Fruit fly (Drosophila melanogaster) whole organism, embryonic: ENCODE data around the gene CG33230.

Experiments used
- CG11398 ChIP-seq: fragments of 200-800 bp; sonication (Bioruptor generic); optimal IDR thresholded peaks from 2 replicates; lab custom pipeline; 2016; ENCODE audit warnings: missing biosample characterization, missing genetic modification characterization
- CG11695 ChIP-seq: fragments of 200-800 bp; sonication (Bioruptor generic); IDR thresholded peaks from 3 replicates; pipeline ENCODE4 v1.3.6; 2022; ENCODE audit warnings: missing biosample characterization, missing genetic modification characterization
- CG2712 ChIP-seq: fragments of 200-800 bp; optimal IDR thresholded peaks from 3 replicates; lab custom pipeline; 2019; ENCODE audit warnings: missing biosample characterization, mild to moderate bottlenecking, missing genetic modification characterization, moderate library complexity
- cato ChIP-seq: fragments of 200-800 bp; sonication (Bioruptor generic); optimal IDR thresholded peaks from 2 replicates; lab custom pipeline; 2016; ENCODE audit warnings: missing biosample characterization, missing genetic modification characterization, borderline replicate concordance
- ci ChIP-seq: fragments of 200-800 bp; sonication (Bioruptor generic); IDR thresholded peaks from 3 replicates; pipeline ENCODE4 v1.3.6; 2022; ENCODE audit warnings: missing biosample characterization, missing genetic modification characterization
- gem ChIP-seq: fragments of 200-800 bp; sonication (Bioruptor generic); optimal IDR thresholded peaks from 2 replicates; lab custom pipeline; 2019; ENCODE audit warnings: missing biosample characterization, mild to moderate bottlenecking, missing genetic modification characterization, moderate library complexity
- hkb ChIP-seq, 2 experiments: fragments of 200-800 bp in 1 of 2; fragments of >200 bp in 1 of 2; sonication (Bioruptor generic) in 1 of 2; IDR thresholded peaks in 1 of 2; optimal IDR thresholded peaks in 1 of 2; 2 replicates each; pipeline versions ENCODE4 v1.3.6 to Lab custom; 2017 to 2022; ENCODE audit warnings: missing biosample characterization in 1 of 2, missing genetic modification characterization in 1 of 2
- inv ChIP-seq: fragments of 200-800 bp; sonication (Bioruptor generic); IDR thresholded peaks from 2 replicates; pipeline ENCODE4 v1.3.6; 2022; ENCODE audit warnings: missing biosample characterization, missing genetic modification characterization; ENCODE audit not compliant: partially characterized antibody

DNA sequence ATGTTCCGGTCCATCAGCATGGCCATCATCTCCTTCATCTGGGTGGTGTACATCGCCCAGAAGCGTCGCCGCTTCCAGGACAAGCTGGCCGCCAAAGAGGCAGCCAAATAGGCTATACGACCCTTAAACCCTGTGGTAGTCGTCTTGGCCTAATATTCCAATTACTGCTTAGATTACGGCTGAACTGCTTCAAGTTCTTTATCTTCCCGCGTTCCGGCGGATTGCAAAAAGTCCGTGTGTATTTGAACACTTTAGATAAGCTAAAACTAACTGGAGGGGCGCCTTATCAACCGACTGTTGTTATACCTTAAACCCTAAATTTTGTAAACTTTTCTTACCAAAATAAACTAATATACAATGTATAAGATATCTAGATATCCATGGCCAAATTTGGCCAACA, 35.5 kb downstream of the CG33230 start:
- TF ChIP-seq cato (GFP tag; lab: Kevin White, UChicago): no peak
- TF ChIP-seq gem (tag; lab: Kevin White, UChicago): no peak
- TF ChIP-seq CG11398 (GFP tag; lab: Kevin White, UChicago): no peak
- no peak for TF ChIP-seq hkb (optimal IDR thresholded peaks at IDR 0.05; lab: Kevin White, UChicago)
- no peak for TF ChIP-seq hkb (GFP tag; IDR thresholded peaks at IDR 0.05; lab: Robert Waterston, UW)
- TF ChIP-seq CG11695 (GFP tag; lab: Robert Waterston, UW): no peak
- no peak for TF ChIP-seq CG2712
- no peak for TF ChIP-seq inv (GFP tag; lab: Robert Waterston, UW)
- TF ChIP-seq ci: no peak
